Worm (Caenorhabditis elegans) whole organism, L4 larva: ENCODE data around the gene unc-64.
A peak's percentile ranks its signal among the peaks of the same experiment; 100 is the strongest.

Source experiments
- ceh-44 ChIP-seq: fragments of 200-800 bp; sonication (Bioruptor generic); IDR thresholded peaks from 2 replicates; pipeline ENCODE4 v1.3.6; 2022; ENCODE audit warnings: missing genetic modification reagents, missing genetic modification characterization, missing compliant biosample characterization
- daf-16 ChIP-seq, 3 experiments: sonication (generic microtip); optimal IDR thresholded peaks; 2 replicates each; lab custom pipeline; 2016 to 2017; ENCODE audit warnings: missing genetic modification characterization in 3 of 3, missing genetic modification reagents in 3 of 3, mild to moderate bottlenecking in 2 of 3, missing compliant biosample characterization in 2 of 3, missing biosample characterization in 1 of 3, moderate library complexity in 1 of 3
- daf-8 ChIP-seq: fragments of 200-800 bp; sonication (Bioruptor generic); IDR thresholded peaks from 2 replicates; pipeline ENCODE4 v1.3.6; 2022; ENCODE audit warnings: missing genetic modification characterization, missing compliant biosample characterization
- nhr-11 ChIP-seq: fragments of 150-350 bp; optimal IDR thresholded peaks from 2 replicates; lab custom pipeline; 2014; ENCODE audit warnings: missing biosample characterization, missing genetic modification characterization
- pqm-1 ChIP-seq: sonication (generic microtip); optimal IDR thresholded peaks from 2 replicates; lab custom pipeline; 2017; ENCODE audit warnings: missing biosample characterization, missing genetic modification characterization
- snpc-4 ChIP-seq: fragments of 150-350 bp; optimal IDR thresholded peaks from 2 replicates; lab custom pipeline; 2014; ENCODE audit warnings: missing biosample characterization, missing genetic modification characterization
- unc-62 ChIP-seq, 3 experiments: fragments of 150-350 bp in 1 of 3; sonication (generic microtip); optimal IDR thresholded peaks in 2 of 3; peaks in 1 of 3; 1 replicate in 1 of 3; 2 replicates in 2 of 3; lab custom pipeline; 2014 to 2017; ENCODE audit warnings: missing biosample characterization in 3 of 3, missing genetic modification characterization in 3 of 3, missing genetic modification reagents in 3 of 3, missing genotype in 1 of 3

DNA sequence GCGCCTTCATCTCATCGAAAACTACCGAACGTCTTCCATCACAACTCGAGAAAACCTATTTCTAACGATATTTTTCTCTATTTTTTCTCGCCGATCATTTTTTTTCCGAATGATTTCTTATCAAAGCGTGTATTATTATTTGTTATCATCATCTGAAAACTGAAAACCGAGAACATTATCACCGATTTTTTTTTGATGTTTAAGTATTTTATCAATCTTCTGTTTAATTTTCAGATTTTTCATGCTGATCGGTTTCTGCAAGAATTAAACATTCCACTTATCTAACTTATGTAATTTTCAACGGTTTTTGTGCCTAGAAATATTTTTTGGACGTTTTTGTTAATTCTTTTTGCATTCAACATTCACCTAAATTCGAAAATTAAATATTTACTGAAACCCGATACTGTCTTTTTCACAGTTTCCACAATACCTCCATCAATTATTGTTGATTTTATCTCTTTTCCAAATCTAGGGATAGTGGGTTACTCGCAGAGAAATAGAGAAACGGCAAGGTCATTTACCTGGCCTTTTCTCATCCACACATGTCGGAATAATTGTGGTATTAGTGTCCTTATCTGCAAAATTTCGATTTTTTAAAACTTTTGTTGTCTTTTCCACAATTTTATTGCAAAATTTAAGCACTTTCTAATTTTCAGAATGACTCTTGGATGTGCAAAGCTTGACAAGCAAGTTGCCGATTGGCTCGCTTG is 21.8 kb downstream of the unc-64 start, which contains the start of gene pgm-2:
- TF ChIP-seq unc-62 (GFP tag; optimal IDR thresholded peaks at IDR 0.05 in 1 of 2; lab: Kevin White, UChicago): no peak
- TF ChIP-seq unc-62 (tag; optimal IDR thresholded peaks at IDR 0.05; lab: Kevin White, UChicago): no peak
- no peak for TF ChIP-seq ceh-44 (GFP tag; lab: Robert Waterston, UW)
- no peak for TF ChIP-seq daf-8 (GFP tag; lab: Robert Waterston, UW)
- TF ChIP-seq nhr-11: no peak
- no peak for TF ChIP-seq snpc-4
- TF ChIP-seq daf-16 (GFP tag; optimal IDR thresholded peaks at IDR 0.05; lab: Kevin White, UChicago): no peak
- peak; percentile 34 for TF ChIP-seq daf-16 (tag; optimal IDR thresholded peaks at IDR 0.05; lab: Kevin White, UChicago)
- peak; percentile 23 for TF ChIP-seq pqm-1 (tag; lab: Kevin White, UChicago)
